Fruit fly (Drosophila melanogaster): ENCODE data around the gene CG12947.

Gene CG12947

dm6 chr3R:9779764-9780163 lies at the start of gene CG12947:
Gene CG12947 (plus strand): TSS chr3R:9780064.
- TF ChIP-seq noc (tag; optimal IDR thresholded peaks at IDR 0.05): no peak

- no peak for TF ChIP-seq noc (tag; optimal IDR thresholded peaks at IDR 0.05)
Observed at dm6 chr3R:9730784-9731183, 49.1 kb upstream of the CG12947 start, which contains the start of gene FoxP. Gene FoxP (minus strand): TSS chr3R:9730872.

- no peak for TF ChIP-seq noc (tag; optimal IDR thresholded peaks at IDR 0.05)
Observed at dm6 chr3R:9733150-9733549, 46.7 kb upstream of the CG12947 start, which contains the start of gene alphaTub85E. Gene alphaTub85E (minus strand): TSS chr3R:9733250.

dm6 chr3R:9735151-9735550 lies 44.7 kb upstream of the CG12947 start:
- no peak for TF ChIP-seq noc (tag; optimal IDR thresholded peaks at IDR 0.05)

- no peak for TF ChIP-seq noc (tag; optimal IDR thresholded peaks at IDR 0.05)
Observed at dm6 chr3R:9739793-9740192, 40.1 kb upstream of the CG12947 start, which contains the start of gene side-VII. Gene side-VII (minus strand): TSS chr3R:9739979.

dm6 chr3R:9740713-9741112 lies 39.2 kb upstream of the CG12947 start, which contains the start of gene Pnn:
Gene Pnn (plus strand): TSS chr3R:9740899.
- no peak for TF ChIP-seq noc (tag; optimal IDR thresholded peaks at IDR 0.05)

- TF ChIP-seq noc (tag; optimal IDR thresholded peaks at IDR 0.05): no peak
Observed at dm6 chr3R:9743217-9743616, 36.6 kb upstream of the CG12947 start, which contains the start of gene CG31415. Gene CG31415 (plus strand): TSS chr3R:9743517.

dm6 chr3R:9743995-9744394 lies 35.9 kb upstream of the CG12947 start:
- TF ChIP-seq noc (tag; optimal IDR thresholded peaks at IDR 0.05): no peak

dm6 chr3R:9745442-9745841 lies 34.4 kb upstream of the CG12947 start:
- no peak for TF ChIP-seq noc (tag; optimal IDR thresholded peaks at IDR 0.05)

dm6 chr3R:9746267-9746666 lies 33.6 kb upstream of the CG12947 start, which contains the start of gene CG34409:
Gene CG34409 (minus strand): TSS chr3R:9746367.
- TF ChIP-seq noc (tag; optimal IDR thresholded peaks at IDR 0.05): no peak

dm6 chr3R:9747272-9747874 lies 32.5 kb upstream of the CG12947 start, which contains the start of gene CG12948:
Gene CG12948 (minus strand): TSS chr3R:9747744.
- no peak for TF ChIP-seq noc (tag; optimal IDR thresholded peaks at IDR 0.05)

dm6 chr3R:9747875-9747899 lies 32.2 kb upstream of the CG12947 start, which contains the start of gene PpD3:
Gene PpD3 (plus strand): TSS chr3R:9747875.
- TF ChIP-seq noc (tag; optimal IDR thresholded peaks at IDR 0.05): no peak

dm6 chr3R:9747900-9748663 lies 31.8 kb upstream of the CG12947 start:
- TF ChIP-seq noc (tag; optimal IDR thresholded peaks at IDR 0.05): no peak

dm6 chr3R:9754487-9754886 lies 25.4 kb upstream of the CG12947 start, which contains the start of gene Tti1:
Gene Tti1 (minus strand): TSS chr3R:9754686.
- TF ChIP-seq noc (tag; optimal IDR thresholded peaks at IDR 0.05): no peak

dm6 chr3R:9756187-9756586 lies 23.7 kb upstream of the CG12947 start, which contains the start of the genes Alg12 and Rpt3R:
Gene Alg12 (plus strand): TSS chr3R:9756491.
Gene Rpt3R (minus strand): TSS chr3R:9756510.
- no peak for TF ChIP-seq noc (tag; optimal IDR thresholded peaks at IDR 0.05)

dm6 chr3R:9759360-9760191 lies 20.3 kb upstream of the CG12947 start, which contains the start of gene Mpi:
Gene Mpi (plus strand): TSS chr3R:9759622.
- TF ChIP-seq noc (tag; optimal IDR thresholded peaks at IDR 0.05): no peak
